Fruit fly (Drosophila melanogaster): ENCODE data around the gene CG42828.

DNA sequence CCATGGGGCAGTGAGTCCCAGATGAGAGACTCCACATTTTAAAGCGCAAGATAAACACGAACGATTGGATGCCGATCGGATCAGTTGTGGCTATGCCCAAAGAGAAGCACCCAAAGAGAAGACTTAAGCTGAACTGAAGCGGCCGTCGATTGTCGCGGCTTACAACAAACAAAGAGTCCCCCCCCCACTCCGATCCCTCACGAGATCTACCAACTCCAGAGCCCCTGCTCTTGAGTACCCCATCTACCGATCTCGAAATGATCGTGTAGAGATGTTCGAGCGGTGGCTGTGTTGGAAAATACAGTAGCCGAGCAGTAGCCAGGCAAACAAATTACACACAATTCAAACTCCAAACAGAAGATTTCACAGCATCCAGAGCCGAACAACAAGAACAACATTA, 47.8 kb upstream of the CG42828 start:
- TF ChIP-seq CG8478 (optimal IDR thresholded peaks at IDR 0.05) (no peak), usp (GFP tag; optimal IDR thresholded peaks at IDR 0.05) (no peak), Dll (optimal IDR thresholded peaks at IDR 0.05) (no peak), psq (optimal IDR thresholded peaks at IDR 0.05) (no peak), pan (optimal IDR thresholded peaks at IDR 0.05) (no peak), EcR (GFP tag; optimal IDR thresholded peaks at IDR 0.05) (no peak)
